Worm (Caenorhabditis elegans) whole organism, midembryonic: ENCODE results near the gene ndg-4.
A peak's percentile ranks its signal among the peaks of the same experiment; 100 is the strongest.

Experiments used
- T22C8.4 ChIP-seq: fragments of 200-800 bp; sonication (Bioruptor generic); IDR thresholded peaks from 2 replicates; pipeline ENCODE4 v1.3.6; 2022; ENCODE audit warnings: missing genetic modification characterization, missing compliant biosample characterization
- cog-1 ChIP-seq: sonication (generic microtip); optimal IDR thresholded peaks from 2 replicates; lab custom pipeline; 2016; ENCODE audit warnings: missing genetic modification characterization, missing compliant biosample characterization
- flt-1 ChIP-seq: fragments of 200-800 bp; sonication (Bioruptor generic); IDR thresholded peaks from 2 replicates; pipeline ENCODE4 v1.3.6; 2022; ENCODE audit warnings: missing genetic modification characterization, missing compliant biosample characterization
- klf-2 ChIP-seq: fragments of 200-800 bp; sonication (Bioruptor generic); conservative IDR thresholded peaks from 2 replicates; pipeline ENCODE4 v1.3.6; 2022; ENCODE audit warnings: missing genetic modification reagents, missing genetic modification characterization, missing compliant biosample characterization
- med-1 ChIP-seq: sonication (generic microtip); optimal IDR thresholded peaks from 2 replicates; lab custom pipeline; 2017; ENCODE audit warnings: missing genetic modification characterization, mild to moderate bottlenecking, missing compliant biosample characterization, antibody characterized with exemption, missing genetic modification reagents; ENCODE audit not compliant: insufficient read depth
- ref-1 ChIP-seq: fragments of 200-800 bp; sonication (Bioruptor generic); conservative IDR thresholded peaks from 2 replicates; pipeline ENCODE4 v1.3.6; 2022; ENCODE audit warnings: missing genetic modification reagents, missing genetic modification characterization, missing compliant biosample characterization
- tab-1 ChIP-seq: fragments of 200-800 bp; sonication (Bioruptor generic); IDR thresholded peaks from 2 replicates; pipeline ENCODE4 v1.3.6; 2022; ENCODE audit warnings: missing genetic modification characterization, missing compliant biosample characterization
- ztf-23 ChIP-seq: fragments of 200-800 bp; sonication (Bioruptor generic); IDR thresholded peaks from 2 replicates; pipeline ENCODE4 v1.3.6; 2022; ENCODE audit warnings: missing genetic modification reagents, missing genetic modification characterization, missing compliant biosample characterization
- ztf-29 ChIP-seq: fragments of 200-800 bp; sonication (Bioruptor generic); IDR thresholded peaks from 2 replicates; pipeline ENCODE4 v1.3.6; 2022; ENCODE audit warnings: missing genetic modification reagents, missing genetic modification characterization, missing compliant biosample characterization

The ndg-4 gene

DNA sequence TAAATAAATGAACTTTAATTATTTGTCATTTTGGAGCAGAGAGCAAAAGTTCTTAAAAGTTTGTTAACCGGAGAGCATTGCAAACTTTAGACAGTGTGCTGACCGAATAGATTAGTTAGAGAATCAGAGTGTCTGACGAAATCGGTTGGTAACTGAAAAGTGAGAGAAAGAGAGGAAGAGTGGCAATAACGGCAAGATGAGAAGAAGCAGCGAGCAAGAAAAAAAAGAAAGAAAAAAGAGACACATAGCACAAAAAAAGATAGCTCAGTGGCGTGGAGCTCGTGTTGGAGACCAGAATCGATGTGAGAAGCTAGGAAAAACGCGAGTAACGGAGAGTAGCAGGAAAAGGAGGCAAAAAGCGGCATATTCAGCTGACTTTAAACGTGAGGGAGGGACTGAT is 37.2 kb upstream of the ndg-4 start:
- TF ChIP-seq flt-1 (GFP tag; lab: Robert Waterston, UW) = no peak
- no peak for TF ChIP-seq T22C8.4

DNA sequence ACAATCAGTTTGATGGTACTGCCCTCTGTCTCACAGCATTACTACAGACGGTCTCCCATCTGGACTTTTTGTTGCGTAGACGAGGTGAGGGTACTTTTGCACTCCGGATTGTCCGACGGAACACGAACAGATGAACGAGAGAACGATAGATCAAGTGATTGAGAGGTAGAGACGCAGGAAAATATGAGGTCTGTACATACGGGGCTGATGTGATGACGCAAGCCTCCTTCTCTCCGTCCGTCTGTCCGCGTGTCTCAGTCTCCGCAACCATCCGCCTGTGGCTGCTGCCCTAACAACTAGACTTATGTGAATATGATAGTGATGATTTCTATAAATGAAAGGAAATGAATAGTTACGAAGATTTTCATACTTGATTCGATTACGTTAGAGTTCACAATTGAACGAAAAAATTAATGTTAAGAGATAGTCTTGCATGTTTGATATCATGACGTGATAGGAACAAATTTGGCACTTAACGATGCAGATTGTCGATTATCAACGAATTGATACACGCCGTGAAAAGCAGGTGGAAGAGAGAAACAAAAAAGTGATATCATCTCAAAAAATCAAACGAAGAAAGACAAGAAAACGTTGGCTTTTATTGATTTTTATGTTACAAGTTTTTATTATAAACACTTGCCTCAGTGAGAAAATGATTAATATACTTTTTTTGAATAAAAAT is 35.5 kb upstream of the ndg-4 start:
- peak; percentile 60 for TF ChIP-seq flt-1 (GFP tag; lab: Robert Waterston, UW)
- TF ChIP-seq tab-1 (GFP tag; lab: Robert Waterston, UW) = no peak
- TF ChIP-seq ztf-29 = peak; percentile 20; the same call in 1 of the 2 replicates
- TF ChIP-seq ztf-23 (GFP tag; lab: Robert Waterston, UW) = no peak
- peak; percentile 28 for TF ChIP-seq cog-1 (tag; lab: Kevin White, UChicago)

DNA sequence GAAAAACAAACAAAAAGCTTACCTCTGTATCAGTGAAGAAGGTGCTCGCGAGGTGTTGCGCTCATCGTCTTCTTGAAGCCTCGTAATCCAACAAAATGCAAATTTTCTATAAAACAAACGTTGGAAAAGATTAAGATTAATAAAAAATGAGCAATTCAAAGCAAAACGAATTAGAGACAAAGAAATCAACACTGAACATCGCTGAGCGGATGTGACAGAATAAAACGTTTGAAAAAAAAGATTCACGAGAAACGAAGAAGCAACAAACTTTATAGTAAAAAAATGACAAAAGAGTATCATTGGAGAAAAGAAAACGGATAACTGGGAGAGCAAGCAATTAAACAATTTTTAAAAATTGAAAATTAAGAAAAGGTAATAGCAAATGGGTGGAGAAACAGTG is 31.8 kb upstream of the ndg-4 start, which contains the start of the genes C07G2.5 and atf-7:
Gene C07G2.5, minus strand, starts transcription at position 101 of the 400 bp plus-strand sequence.
Gene atf-7, minus strand, starts transcription at position 108 of the 400 bp plus-strand sequence.
- TF ChIP-seq med-1 (GFP tag; lab: Kevin White, UChicago) (no peak), ztf-23 (GFP tag; lab: Robert Waterston, UW) (no peak), T22C8.4 (no peak), ref-1 (GFP tag; lab: Robert Waterston, UW) (no peak), ztf-29 (no peak), flt-1 (GFP tag; lab: Robert Waterston, UW) (no peak), klf-2 (GFP tag; lab: Robert Waterston, UW) (no peak), tab-1 (GFP tag; lab: Robert Waterston, UW) (no peak), cog-1 (tag; lab: Kevin White, UChicago) (no peak)

DNA sequence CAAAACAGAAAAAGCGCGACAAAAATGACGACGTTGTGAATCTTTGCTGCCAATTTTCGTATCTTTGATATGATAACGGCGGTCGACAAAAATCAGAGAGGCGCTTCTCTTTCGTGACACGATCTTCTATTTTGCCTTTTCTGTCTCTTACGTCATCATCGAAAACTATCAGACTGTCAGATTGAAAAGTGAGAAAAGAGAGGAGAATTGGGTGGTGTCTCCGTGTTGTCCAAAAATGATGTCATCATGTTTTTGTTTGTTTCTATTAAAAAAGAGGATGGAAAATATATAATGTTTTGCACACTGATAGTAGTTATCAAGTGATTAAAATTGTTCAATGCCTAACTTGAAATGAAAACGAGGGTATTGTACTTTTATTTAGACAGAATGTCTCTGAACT is 28.9 kb upstream of the ndg-4 start:
- TF ChIP-seq ztf-23 (GFP tag; lab: Robert Waterston, UW) (no peak), ref-1 (GFP tag; lab: Robert Waterston, UW) (no peak), med-1 (GFP tag; lab: Kevin White, UChicago) (no peak), klf-2 (GFP tag; lab: Robert Waterston, UW) (no peak), tab-1 (GFP tag; lab: Robert Waterston, UW) (no peak), flt-1 (GFP tag; lab: Robert Waterston, UW) (no peak), ztf-29 (no peak), cog-1 (tag; lab: Kevin White, UChicago) (no peak), T22C8.4 (no peak)

DNA sequence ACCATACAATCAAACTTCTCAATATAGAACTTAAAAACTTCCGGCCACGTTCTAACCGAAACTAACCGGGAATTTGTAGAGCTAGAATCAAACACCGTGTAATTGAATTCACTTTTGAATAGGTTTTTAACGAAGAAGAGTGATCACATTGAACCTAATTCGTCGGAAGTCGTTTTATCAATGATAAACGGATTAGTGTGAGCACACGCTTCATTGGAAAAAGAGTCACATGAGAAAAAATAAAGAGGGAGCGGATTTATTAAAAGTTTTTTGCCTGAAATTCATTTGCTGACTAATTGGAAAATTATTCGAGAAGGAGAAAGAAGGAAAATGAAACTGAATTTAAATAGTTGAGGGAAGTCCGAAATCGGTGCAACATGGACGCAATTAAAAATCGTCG is 28.5 kb upstream of the ndg-4 start:
- TF ChIP-seq ref-1 (GFP tag; lab: Robert Waterston, UW) = no peak
- TF ChIP-seq ztf-23 (GFP tag; lab: Robert Waterston, UW) = no peak
- TF ChIP-seq cog-1 (tag; lab: Kevin White, UChicago) = no peak
- TF ChIP-seq flt-1 (GFP tag; lab: Robert Waterston, UW) = no peak
- TF ChIP-seq tab-1 (GFP tag; lab: Robert Waterston, UW) = no peak
- no peak for TF ChIP-seq ztf-29
- TF ChIP-seq T22C8.4 = no peak
- TF ChIP-seq klf-2 (GFP tag; lab: Robert Waterston, UW) = no peak
- no peak for TF ChIP-seq med-1 (GFP tag; lab: Kevin White, UChicago)

DNA sequence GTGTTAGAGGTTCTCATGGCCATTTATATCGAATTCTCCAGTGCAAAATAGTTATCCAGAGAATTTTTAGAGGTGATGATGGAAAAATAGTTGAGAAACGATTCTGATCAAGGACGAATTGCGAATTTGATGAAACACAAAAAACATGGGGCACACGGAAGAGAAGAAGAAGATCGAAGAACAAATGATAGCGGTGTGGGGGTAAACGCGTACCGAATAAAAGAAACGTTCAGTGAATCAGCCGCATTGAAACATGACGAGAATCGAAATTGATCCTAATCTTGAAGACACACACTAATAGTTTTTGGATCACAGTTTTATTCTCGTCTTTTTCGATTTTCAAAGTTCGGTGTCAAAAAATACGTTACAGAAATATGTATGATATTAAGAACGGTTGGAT is 28.1 kb upstream of the ndg-4 start:
- TF ChIP-seq ztf-23 (GFP tag; lab: Robert Waterston, UW) = no peak
- no peak for TF ChIP-seq klf-2 (GFP tag; lab: Robert Waterston, UW)
- no peak for TF ChIP-seq T22C8.4
- TF ChIP-seq flt-1 (GFP tag; lab: Robert Waterston, UW) = no peak
- no peak for TF ChIP-seq tab-1 (GFP tag; lab: Robert Waterston, UW)
- TF ChIP-seq med-1 (GFP tag; lab: Kevin White, UChicago) = no peak
- no peak for TF ChIP-seq ref-1 (GFP tag; lab: Robert Waterston, UW)
- no peak for TF ChIP-seq cog-1 (tag; lab: Kevin White, UChicago)
- TF ChIP-seq ztf-29 = no peak

DNA sequence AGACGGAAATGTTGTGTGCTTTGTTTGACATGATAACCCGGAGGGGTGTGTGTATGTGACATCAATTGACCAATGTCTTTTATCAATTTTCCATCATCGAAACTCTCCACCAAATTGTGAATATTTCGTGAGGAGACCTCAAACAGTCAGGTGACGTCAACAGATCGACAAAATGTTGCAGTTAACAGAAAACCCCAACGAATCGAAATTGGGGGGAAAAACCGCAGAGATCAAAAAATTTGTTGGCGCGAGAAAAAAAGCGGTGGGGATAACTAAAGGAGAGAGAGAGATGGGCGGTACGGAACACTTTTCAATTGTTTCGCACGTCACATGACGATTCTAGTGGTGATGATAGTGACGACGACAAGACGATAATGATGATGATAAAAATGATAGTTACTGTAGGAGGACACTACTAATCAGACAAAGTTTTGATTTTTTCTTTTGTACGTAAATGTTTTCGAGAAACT is 27.4 kb upstream of the ndg-4 start:
- no peak for TF ChIP-seq flt-1 (GFP tag; lab: Robert Waterston, UW)
- TF ChIP-seq tab-1 (GFP tag; lab: Robert Waterston, UW) = no peak

DNA sequence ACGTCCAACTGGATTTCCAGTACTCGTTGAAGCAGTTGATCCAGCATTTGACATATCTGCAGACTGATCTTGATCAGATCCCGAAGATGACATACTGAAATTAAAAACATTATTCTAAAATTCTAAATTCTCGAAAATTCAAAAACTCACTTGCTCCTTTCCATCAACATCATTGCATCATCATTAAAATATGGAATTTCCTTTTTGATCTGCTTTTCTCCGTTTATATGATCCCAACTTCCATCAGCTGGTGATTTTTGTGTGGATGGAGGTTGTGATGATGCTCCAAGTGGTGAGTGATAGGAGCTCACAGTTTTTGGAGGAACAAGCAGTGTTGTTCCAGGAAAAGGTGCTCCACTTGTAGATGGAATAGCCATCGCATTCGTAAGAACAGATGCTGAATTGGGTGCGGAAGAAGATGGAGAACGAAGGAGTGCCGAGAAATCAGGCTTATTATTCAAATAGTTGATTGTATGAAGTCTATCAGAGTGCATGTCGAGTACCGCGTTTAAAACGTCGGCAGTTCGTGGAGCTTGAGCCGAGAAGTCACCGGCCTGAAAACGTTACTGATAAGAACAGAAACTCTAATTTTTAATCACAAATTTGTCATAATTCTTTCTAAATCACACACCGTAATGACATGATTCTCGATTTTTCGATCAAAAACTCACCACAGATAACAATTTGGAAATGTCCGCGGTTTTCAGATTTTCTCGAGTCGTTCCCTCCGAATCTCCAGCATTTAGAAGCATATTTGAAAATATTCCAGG is 26.0 kb upstream of the ndg-4 start:
- TF ChIP-seq klf-2 (GFP tag; lab: Robert Waterston, UW) (no peak), ref-1 (GFP tag; lab: Robert Waterston, UW) (no peak), T22C8.4 (no peak), flt-1 (GFP tag; lab: Robert Waterston, UW) (no peak), ztf-29 (no peak), ztf-23 (GFP tag; lab: Robert Waterston, UW) (no peak), tab-1 (GFP tag; lab: Robert Waterston, UW) (no peak), cog-1 (tag; lab: Kevin White, UChicago) (no peak), med-1 (GFP tag; lab: Kevin White, UChicago) (no peak)
